Worm (Caenorhabditis elegans): ENCODE results near the gene srh-170.

srh-170 gene

ce11 chrV:15347292-15347691, 41.4 kb downstream of the srh-170 start, which contains the start of gene C29F3.3:
C29F3.3 (minus strand) TSS chrV:15347392.
- TF ChIP-seq swsn-7 (tag; optimal IDR thresholded peaks at IDR 0.05): no peak
- no peak for TF ChIP-seq sup-37 (GFP tag; optimal IDR thresholded peaks at IDR 0.05)
- TF ChIP-seq fkh-10 (GFP tag; optimal IDR thresholded peaks at IDR 0.05): no peak
- TF ChIP-seq nhr-237 (tag; optimal IDR thresholded peaks at IDR 0.05): no peak

ce11 chrV:15344481-15344880, 44.2 kb downstream of the srh-170 start, which contains the start of gene wrt-8:
wrt-8 (minus strand) TSS chrV:15344581.
- TF ChIP-seq ces-1 (GFP tag; optimal IDR thresholded peaks at IDR 0.05) (no peak), F16B12.6 (tag; optimal IDR thresholded peaks at IDR 0.05) (no peak)

ce11 chrV:15341404-15341803, 47.3 kb downstream of the srh-170 start, which contains the start of gene clec-229:
clec-229 (minus strand) TSS chrV:15341504.
- TF ChIP-seq nhr-77 (tag; optimal IDR thresholded peaks at IDR 0.05): no peak
- no peak for TF ChIP-seq fos-1 (tag; optimal IDR thresholded peaks at IDR 0.05)
- TF ChIP-seq ceh-63 (GFP tag; optimal IDR thresholded peaks at IDR 0.05): no peak
- TF ChIP-seq unc-86 (tag; optimal IDR thresholded peaks at IDR 0.05): no peak
- no peak for TF ChIP-seq ama-1 (optimal IDR thresholded peaks at IDR 0.05)
- no peak for TF ChIP-seq egl-13 (tag; optimal IDR thresholded peaks at IDR 0.05)
- no peak for TF ChIP-seq grh-1 (GFP tag; IDR thresholded peaks at IDR 0.05)
- TF ChIP-seq sox-4 (tag; optimal IDR thresholded peaks at IDR 0.05): no peak
- no peak for TF ChIP-seq nhr-90 (tag; optimal IDR thresholded peaks at IDR 0.05; ENCODE audit: poor library complexity)
- TF ChIP-seq zip-4 (GFP tag; optimal IDR thresholded peaks at IDR 0.05): no peak
- no peak for TF ChIP-seq isw-1 (GFP tag; IDR thresholded peaks at IDR 0.05)
- no peak for TF ChIP-seq lin-15B (tag; optimal IDR thresholded peaks at IDR 0.05)
- no peak for TF ChIP-seq elt-3 (tag; optimal IDR thresholded peaks at IDR 0.05)
- TF ChIP-seq hlh-4 (tag; optimal IDR thresholded peaks at IDR 0.05): no peak
- no peak for TF ChIP-seq C34B4.2 (tag; optimal IDR thresholded peaks at IDR 0.05)

ce11 chrV:15339363-15339762, 49.3 kb downstream of the srh-170 start, which contains the start of gene clec-228:
clec-228 (minus strand) TSS chrV:15339463.
- TF ChIP-seq irx-1 (tag; optimal IDR thresholded peaks at IDR 0.05) (no peak), fkh-10 (GFP tag; optimal IDR thresholded peaks at IDR 0.05) (no peak), alr-1 (tag; optimal IDR thresholded peaks at IDR 0.05; ENCODE audit: borderline replicate concordance) (no peak), ets-5 (GFP tag; IDR thresholded peaks at IDR 0.05) (no peak), tbx-2 (tag; optimal IDR thresholded peaks at IDR 0.05) (no peak), C34B4.2 (tag; optimal IDR thresholded peaks at IDR 0.05) (no peak), skn-1 (tag; optimal IDR thresholded peaks at IDR 0.05) (no peak), nhr-12 (tag; optimal IDR thresholded peaks at IDR 0.05) (no peak), hpl-2 (GFP tag; optimal IDR thresholded peaks at IDR 0.05) (no peak), sup-37 (GFP tag; optimal IDR thresholded peaks at IDR 0.05) (no peak), elt-2 (tag; optimal IDR thresholded peaks at IDR 0.05) (no peak), zag-1 (tag; optimal IDR thresholded peaks at IDR 0.05) (no peak), F16B12.6 (tag; optimal IDR thresholded peaks at IDR 0.05) (no peak), nhr-19 (GFP tag; conservative IDR thresholded peaks at IDR 0.05) (no peak), nhr-28 (tag; optimal IDR thresholded peaks at IDR 0.05) (no peak), lin-39 (tag; optimal IDR thresholded peaks at IDR 0.05) (no peak), mep-1 (tag; optimal IDR thresholded peaks at IDR 0.05) (no peak), nhr-76 (tag; optimal IDR thresholded peaks at IDR 0.05) (no peak), egl-13 (tag; optimal IDR thresholded peaks at IDR 0.05) (no peak)

ce11 chrV:15337405-15337804, 51.3 kb downstream of the srh-170 start, which contains the start of gene wrt-7:
wrt-7 (minus strand) TSS chrV:15337505.
- TF ChIP-seq sox-4 (tag; optimal IDR thresholded peaks at IDR 0.05) (no peak), pax-3 (tag; optimal IDR thresholded peaks at IDR 0.05) (peak; percentile 21)

All from whole organism, L1 larva.